Worm (Caenorhabditis elegans) whole organism, L2 larva: ENCODE measurements around the gene B0410.1.

Experiments
- F13H6.1 ChIP-seq: sonication (generic microtip); optimal IDR thresholded peaks from 2 replicates; lab custom pipeline; 2016; ENCODE audit warnings: missing genetic modification characterization, missing compliant biosample characterization
- R02D3.7 ChIP-seq: fragments of 150-350 bp; optimal IDR thresholded peaks from 2 replicates; lab custom pipeline; 2014; ENCODE audit warnings: missing biosample characterization, missing genetic modification characterization
- Y55F3AM.14 ChIP-seq: fragments of 200-800 bp; sonication (Bioruptor generic); optimal IDR thresholded peaks from 2 replicates; lab custom pipeline; 2018; ENCODE audit warnings: mild to moderate bottlenecking, missing genetic modification characterization, missing compliant biosample characterization
- aly-2 ChIP-seq: fragments of 150-350 bp; optimal IDR thresholded peaks from 2 replicates; lab custom pipeline; 2014; ENCODE audit warnings: missing biosample characterization, missing genetic modification characterization
- blmp-1 ChIP-seq: sonication (generic microtip); optimal IDR thresholded peaks from 2 replicates; lab custom pipeline; 2017; ENCODE audit warnings: missing genetic modification characterization, mild to moderate bottlenecking, missing compliant biosample characterization, antibody characterized with exemption, moderate library complexity; ENCODE audit not compliant: insufficient read depth
- ceh-16 ChIP-seq: fragments of 150-350 bp; optimal IDR thresholded peaks from 2 replicates; lab custom pipeline; 2014; ENCODE audit warnings: missing biosample characterization, missing genetic modification characterization
- dmd-4 ChIP-seq: sonication (generic microtip); optimal IDR thresholded peaks from 2 replicates; lab custom pipeline; 2017; ENCODE audit warnings: missing biosample characterization, missing genetic modification characterization
- egl-27 ChIP-seq: sonication (generic microtip); optimal IDR thresholded peaks from 3 replicates; lab custom pipeline; 2017; ENCODE audit warnings: missing biosample characterization, missing genetic modification reagents, missing genetic modification characterization
- elt-3 ChIP-seq: sonication (generic microtip); optimal IDR thresholded peaks from 2 replicates; lab custom pipeline; 2017; ENCODE audit warnings: missing biosample characterization, missing genetic modification characterization
- fos-1 ChIP-seq: fragments of 150-350 bp; optimal IDR thresholded peaks from 2 replicates; lab custom pipeline; 2014; ENCODE audit warnings: missing biosample characterization, missing genetic modification characterization
- gmeb-1 ChIP-seq: fragments of 150-350 bp; optimal IDR thresholded peaks from 2 replicates; lab custom pipeline; 2014; ENCODE audit warnings: missing biosample characterization, missing genetic modification characterization
- lin-11 ChIP-seq: fragments of 150-350 bp; sonication (generic microtip); optimal IDR thresholded peaks from 2 replicates; lab custom pipeline; 2014; ENCODE audit warnings: missing biosample characterization, missing genetic modification characterization, inconsistent platforms, mixed read lengths
- lin-13 ChIP-seq: fragments of 150-350 bp; optimal IDR thresholded peaks from 2 replicates; lab custom pipeline; 2014; ENCODE audit warnings: missing biosample characterization, missing genetic modification reagents, missing genetic modification characterization
- lin-39 ChIP-seq: fragments of 150-350 bp; optimal IDR thresholded peaks from 2 replicates; lab custom pipeline; 2014; ENCODE audit warnings: missing biosample characterization, missing genetic modification reagents, missing genetic modification characterization
- lsy-2 ChIP-seq, 2 experiments: fragments of 150-350 bp in 1 of 2; sonication (generic microtip) in 1 of 2; optimal IDR thresholded peaks; 2 replicates each; lab custom pipeline; 2014 to 2017; ENCODE audit warnings: missing biosample characterization in 2 of 2, missing genetic modification characterization in 2 of 2
- mab-5 ChIP-seq: fragments of 150-350 bp; optimal IDR thresholded peaks from 2 replicates; lab custom pipeline; 2014; ENCODE audit warnings: missing biosample characterization, missing genetic modification characterization
- mbf-1 ChIP-seq: sonication (generic microtip); optimal IDR thresholded peaks from 2 replicates; lab custom pipeline; 2017; ENCODE audit warnings: missing biosample characterization, missing genetic modification characterization
- mdl-1 ChIP-seq, 2 experiments: fragments of 150-350 bp in 1 of 2; sonication (generic microtip) in 1 of 2; optimal IDR thresholded peaks; 2 replicates each; lab custom pipeline; 2017; ENCODE audit warnings: missing biosample characterization in 2 of 2, missing genetic modification characterization in 2 of 2
- nhr-10 ChIP-seq: sonication (generic microtip); optimal IDR thresholded peaks from 2 replicates; lab custom pipeline; 2017; ENCODE audit warnings: missing biosample characterization, missing genetic modification characterization
- nhr-11 ChIP-seq: fragments of 150-350 bp; optimal IDR thresholded peaks from 2 replicates; lab custom pipeline; 2014; ENCODE audit warnings: missing biosample characterization, missing genetic modification characterization
- nhr-129 ChIP-seq: fragments of 150-350 bp; optimal IDR thresholded peaks from 2 replicates; lab custom pipeline; 2014; ENCODE audit warnings: missing biosample characterization, missing genetic modification characterization
- nhr-21 ChIP-seq: fragments of 150-350 bp; optimal IDR thresholded peaks from 2 replicates; lab custom pipeline; 2014; ENCODE audit warnings: missing biosample characterization, missing genetic modification characterization
- nhr-23 ChIP-seq: fragments of 150-350 bp; optimal IDR thresholded peaks from 2 replicates; lab custom pipeline; 2014; ENCODE audit warnings: missing biosample characterization, missing genetic modification reagents, missing genetic modification characterization
- nhr-237 ChIP-seq: fragments of 150-350 bp; optimal IDR thresholded peaks from 2 replicates; lab custom pipeline; 2014; ENCODE audit warnings: missing biosample characterization, missing genetic modification characterization
- nhr-6 ChIP-seq: fragments of 150-350 bp; optimal IDR thresholded peaks from 2 replicates; lab custom pipeline; 2014; ENCODE audit warnings: missing biosample characterization, missing genetic modification characterization
- nhr-77 ChIP-seq: fragments of 150-350 bp; optimal IDR thresholded peaks from 2 replicates; lab custom pipeline; 2014; ENCODE audit warnings: missing biosample characterization, missing genetic modification characterization
- peb-1 ChIP-seq: fragments of 150-350 bp; optimal IDR thresholded peaks from 2 replicates; lab custom pipeline; 2014; ENCODE audit warnings: missing biosample characterization, missing genetic modification characterization
- sem-4 ChIP-seq: fragments of 150-350 bp; optimal IDR thresholded peaks from 2 replicates; lab custom pipeline; 2014; ENCODE audit warnings: missing biosample characterization, missing genetic modification reagents, missing genetic modification characterization
- skn-1 ChIP-seq: sonication (generic microtip); optimal IDR thresholded peaks from 2 replicates; lab custom pipeline; 2017; ENCODE audit warnings: missing biosample characterization, missing genetic modification characterization
- sma-3 ChIP-seq: sonication (generic microtip); optimal IDR thresholded peaks from 2 replicates; lab custom pipeline; 2016; ENCODE audit warnings: missing genetic modification reagents, missing genetic modification characterization, missing compliant biosample characterization
- sma-9 ChIP-seq, 2 experiments: fragments of 150-350 bp in 1 of 2; sonication (generic microtip) in 1 of 2; optimal IDR thresholded peaks; 2 replicates each; lab custom pipeline; 2014 to 2016; ENCODE audit warnings: missing genetic modification characterization in 2 of 2, mild to moderate bottlenecking in 1 of 2, missing biosample characterization in 1 of 2, missing compliant biosample characterization in 1 of 2, missing genetic modification reagents in 1 of 2, moderate library complexity in 1 of 2
- snpc-4 ChIP-seq: fragments of 150-350 bp; optimal IDR thresholded peaks from 2 replicates; lab custom pipeline; 2014; ENCODE audit warnings: missing biosample characterization, missing genetic modification characterization
- unc-55 ChIP-seq: fragments of 150-350 bp; sonication (generic microtip); optimal IDR thresholded peaks from 3 replicates; lab custom pipeline; 2014; ENCODE audit warnings: missing biosample characterization, missing genetic modification reagents, missing genetic modification characterization
- unc-62 ChIP-seq: fragments of 150-350 bp; optimal IDR thresholded peaks from 2 replicates; lab custom pipeline; 2014; ENCODE audit warnings: missing biosample characterization, missing genetic modification reagents, missing genetic modification characterization
- zag-1 ChIP-seq: fragments of 150-350 bp; optimal IDR thresholded peaks from 2 replicates; lab custom pipeline; 2014; ENCODE audit warnings: missing biosample characterization, missing genetic modification characterization
- ztf-1 ChIP-seq: fragments of 200-800 bp; sonication (Bioruptor generic); conservative IDR thresholded peaks from 2 replicates; pipeline ENCODE4 v1.3.6; 2022; ENCODE audit warnings: missing genetic modification characterization, missing compliant biosample characterization
- ztf-11 ChIP-seq: sonication (generic microtip); optimal IDR thresholded peaks from 2 replicates; lab custom pipeline; 2017; ENCODE audit warnings: missing biosample characterization, missing genetic modification characterization
- ztf-4 ChIP-seq: fragments of 150-350 bp; optimal IDR thresholded peaks from 2 replicates; lab custom pipeline; 2014; ENCODE audit warnings: missing biosample characterization, missing genetic modification characterization

Gene B0410.1

ce11 chrX:2927576-2927975 lies 33.2 kb downstream of the B0410.1 start:
- TF ChIP-seq mbf-1 (tag; lab: Kevin White, UChicago) (no peak), lin-39 (no peak), sma-9 (GFP tag; optimal IDR thresholded peaks at IDR 0.05; lab: Kevin White, UChicago) (no peak), sma-9 (tag; optimal IDR thresholded peaks at IDR 0.05; lab: Kevin White, UChicago) (no peak), nhr-10 (tag; lab: Kevin White, UChicago) (no peak), mdl-1 (tag; optimal IDR thresholded peaks at IDR 0.05; lab: Kevin White, UChicago) (no peak), ceh-16 (no peak), nhr-129 (tag; lab: Kevin White, UChicago) (no peak), sem-4 (tag; lab: Kevin White, UChicago) (no peak), sma-3 (GFP tag; lab: Kevin White, UChicago) (no peak), ztf-1 (GFP tag; lab: Robert Waterston, UW) (no peak), peb-1 (tag; lab: Kevin White, UChicago) (no peak), nhr-23 (no peak), elt-3 (tag; lab: Kevin White, UChicago) (no peak), nhr-77 (tag; lab: Kevin White, UChicago) (no peak), lin-11 (tag; lab: Kevin White, UChicago) (no peak), ztf-11 (no peak), dmd-4 (no peak)

ce11 chrX:2928089-2928488 lies 33.7 kb downstream of the B0410.1 start:
- TF ChIP-seq ztf-1 (GFP tag; lab: Robert Waterston, UW) (no peak), zag-1 (tag; lab: Kevin White, UChicago) (no peak), snpc-4 (tag; lab: Kevin White, UChicago) (no peak)
- TF ChIP-seq, all 48 proteins: peak for 0

- TF ChIP-seq mab-5 (tag; lab: Kevin White, UChicago) (no peak), sma-3 (GFP tag; lab: Kevin White, UChicago) (no peak), mbf-1 (tag; lab: Kevin White, UChicago) (no peak), unc-55 (no peak), nhr-21 (tag; lab: Kevin White, UChicago) (no peak), R02D3.7 (no peak), lsy-2 (tag; optimal IDR thresholded peaks at IDR 0.05; lab: Kevin White, UChicago) (no peak), sma-9 (GFP tag; optimal IDR thresholded peaks at IDR 0.05; lab: Kevin White, UChicago) (peak; percentile 3), sma-9 (tag; optimal IDR thresholded peaks at IDR 0.05; lab: Kevin White, UChicago) (no peak), fos-1 (tag; lab: Kevin White, UChicago) (peak; percentile 78), ztf-1 (GFP tag; lab: Robert Waterston, UW) (no peak), lin-11 (tag; lab: Kevin White, UChicago) (no peak), nhr-10 (tag; lab: Kevin White, UChicago) (no peak), mdl-1 (tag; optimal IDR thresholded peaks at IDR 0.05; lab: Kevin White, UChicago) (no peak), gmeb-1 (tag; lab: Kevin White, UChicago) (no peak), F13H6.1 (tag; lab: Kevin White, UChicago) (peak; percentile 24), skn-1 (no peak)
- TF ChIP-seq, all 48 proteins: peak for 3
These were observed 37.5 kb downstream of the B0410.1 start for ce11 chrX:2931852-2932251.

- no peak for TF ChIP-seq gmeb-1 (tag; lab: Kevin White, UChicago)
- no peak for TF ChIP-seq aly-2 (tag; lab: Kevin White, UChicago)
- TF ChIP-seq, all 48 proteins: peak for 0
These were observed 38.7 kb downstream of the B0410.1 start, which contains the start of gene fard-1 for ce11 chrX:2933061-2933460. Gene fard-1 (plus strand): TSS chrX:2933361.

- TF ChIP-seq blmp-1 (no peak), lin-13 (no peak), lin-11 (tag; lab: Kevin White, UChicago) (peak; percentile 18), lsy-2 (tag; optimal IDR thresholded peaks at IDR 0.05; lab: Kevin White, UChicago) (peak in 1 of 2 experiments; percentile 24), sem-4 (tag; lab: Kevin White, UChicago) (peak; percentile 5)
- TF ChIP-seq, all 48 proteins: peak for 3
These were observed 44.7 kb downstream of the B0410.1 start for ce11 chrX:2939085-2939484.

ce11 chrX:2939526-2939925 lies 45.2 kb downstream of the B0410.1 start:
- TF ChIP-seq sma-9 (GFP tag; optimal IDR thresholded peaks at IDR 0.05; lab: Kevin White, UChicago) = no peak
- TF ChIP-seq sma-9 (tag; optimal IDR thresholded peaks at IDR 0.05; lab: Kevin White, UChicago) = no peak
- peak; percentile 9 for TF ChIP-seq F13H6.1 (tag; lab: Kevin White, UChicago)
- TF ChIP-seq nhr-237 (tag; lab: Kevin White, UChicago) = no peak
- no peak for TF ChIP-seq sem-4 (tag; lab: Kevin White, UChicago)
- TF ChIP-seq unc-62 = no peak
- no peak for TF ChIP-seq nhr-10 (tag; lab: Kevin White, UChicago)
- no peak for TF ChIP-seq nhr-11 (tag; lab: Kevin White, UChicago)
- no peak for TF ChIP-seq mdl-1 (tag; optimal IDR thresholded peaks at IDR 0.05; lab: Kevin White, UChicago)
- no peak for TF ChIP-seq nhr-6 (tag; lab: Kevin White, UChicago)
- TF ChIP-seq mbf-1 (tag; lab: Kevin White, UChicago) = no peak
- no peak for TF ChIP-seq mab-5 (tag; lab: Kevin White, UChicago)
- no peak for TF ChIP-seq ztf-4
- TF ChIP-seq elt-3 (tag; lab: Kevin White, UChicago) = no peak
- peak in 1 of 2 experiments; percentile 12 for TF ChIP-seq lsy-2 (tag; optimal IDR thresholded peaks at IDR 0.05; lab: Kevin White, UChicago)
- TF ChIP-seq sma-3 (GFP tag; lab: Kevin White, UChicago) = no peak
- TF ChIP-seq aly-2 (tag; lab: Kevin White, UChicago) = no peak
- TF ChIP-seq nhr-129 (tag; lab: Kevin White, UChicago) = peak; percentile 33
- TF ChIP-seq Y55F3AM.14 = no peak
- peak; percentile 24 for TF ChIP-seq unc-55
- no peak for TF ChIP-seq snpc-4 (tag; lab: Kevin White, UChicago)
- peak; percentile 18 for TF ChIP-seq zag-1 (tag; lab: Kevin White, UChicago)
- no peak for TF ChIP-seq ztf-1 (GFP tag; lab: Robert Waterston, UW)
- TF ChIP-seq egl-27 (tag; lab: Kevin White, UChicago) = no peak
- TF ChIP-seq nhr-23 = no peak
- no peak for TF ChIP-seq ceh-16
- TF ChIP-seq skn-1 = no peak
